Worm (Caenorhabditis elegans) whole organism, mixed stage, embryonic: ENCODE data around the gene lex-1.

Experiments
- M03D4.4 ChIP-seq: sonication (generic microtip); optimal IDR thresholded peaks from 2 replicates; lab custom pipeline; 2017; ENCODE audit warnings: mild to moderate bottlenecking, missing genetic modification characterization, missing compliant biosample characterization
- bed-3 ChIP-seq: fragments of 200-800 bp; sonication (Bioruptor generic); optimal IDR thresholded peaks from 3 replicates; lab custom pipeline; 2018; ENCODE audit warnings: mild to moderate bottlenecking, missing genetic modification characterization, moderate library complexity, missing compliant biosample characterization
- blmp-1 ChIP-seq: fragments of 150-350 bp; optimal IDR thresholded peaks from 2 replicates; lab custom pipeline; 2014; ENCODE audit warnings: missing biosample characterization, missing genetic modification characterization
- ceh-39 ChIP-seq: fragments of 150-350 bp; optimal IDR thresholded peaks from 2 replicates; lab custom pipeline; 2014; ENCODE audit warnings: missing biosample characterization, missing genetic modification characterization
- ceh-43 ChIP-seq: fragments of 200-800 bp; sonication (Bioruptor generic); optimal IDR thresholded peaks from 2 replicates; lab custom pipeline; 2018; ENCODE audit warnings: mild to moderate bottlenecking, missing genetic modification characterization, moderate library complexity, missing compliant biosample characterization
- ceh-83 ChIP-seq: fragments of 200-800 bp; sonication (Bioruptor generic); optimal IDR thresholded peaks from 2 replicates; lab custom pipeline; 2018; ENCODE audit warnings: mild to moderate bottlenecking, missing genetic modification characterization, missing compliant biosample characterization
- ces-1 ChIP-seq: fragments of 150-350 bp; optimal IDR thresholded peaks from 2 replicates; lab custom pipeline; 2014; ENCODE audit warnings: missing biosample characterization, missing genetic modification reagents, missing genetic modification characterization
- cnd-1 ChIP-seq: fragments of 200-800 bp; sonication (Bioruptor generic); optimal IDR thresholded peaks from 2 replicates; lab custom pipeline; 2018; ENCODE audit warnings: mild to moderate bottlenecking, missing genetic modification characterization, missing compliant biosample characterization
- drap-1 ChIP-seq: fragments of 200-800 bp; sonication (Bioruptor generic); optimal IDR thresholded peaks from 3 replicates; lab custom pipeline; 2018; ENCODE audit warnings: mild to moderate bottlenecking, missing genetic modification characterization, missing compliant biosample characterization
- elt-1 ChIP-seq: sonication (generic microtip); optimal IDR thresholded peaks from 2 replicates; lab custom pipeline; 2017; ENCODE audit warnings: missing genetic modification characterization, mild to moderate bottlenecking, missing compliant biosample characterization, antibody characterized with exemption, moderate library complexity, borderline replicate concordance; ENCODE audit not compliant: insufficient read depth
- elt-3 ChIP-seq: fragments of 150-350 bp; optimal IDR thresholded peaks from 2 replicates; lab custom pipeline; 2014; ENCODE audit warnings: missing biosample characterization, missing genetic modification characterization
- flh-1 ChIP-seq: fragments of 200-800 bp; sonication (Bioruptor generic); optimal IDR thresholded peaks from 2 replicates; lab custom pipeline; 2018; ENCODE audit warnings: mild to moderate bottlenecking, missing genetic modification characterization, moderate library complexity, missing compliant biosample characterization
- ham-2 ChIP-seq: fragments of 200-800 bp; sonication (Bioruptor generic); optimal IDR thresholded peaks from 2 replicates; lab custom pipeline; 2018; ENCODE audit warnings: mild to moderate bottlenecking, missing genetic modification characterization, missing compliant biosample characterization
- hlh-1 ChIP-seq: fragments of 150-350 bp; optimal IDR thresholded peaks from 2 replicates; lab custom pipeline; 2014; ENCODE audit warnings: missing biosample characterization, missing genetic modification reagents, missing genetic modification characterization
- lin-13 ChIP-seq: fragments of 150-350 bp; optimal IDR thresholded peaks from 2 replicates; lab custom pipeline; 2014; ENCODE audit warnings: missing biosample characterization, missing genetic modification characterization
- lin-32 ChIP-seq: fragments of 200-800 bp; sonication (Bioruptor generic); optimal IDR thresholded peaks from 2 replicates; lab custom pipeline; 2018; ENCODE audit warnings: mild to moderate bottlenecking, missing genetic modification characterization, missing compliant biosample characterization
- lsy-2 ChIP-seq: fragments of 150-350 bp; optimal IDR thresholded peaks from 2 replicates; lab custom pipeline; 2014; ENCODE audit warnings: missing biosample characterization, missing genetic modification characterization
- mab-5 ChIP-seq: fragments of 150-350 bp; optimal IDR thresholded peaks from 2 replicates; lab custom pipeline; 2014; ENCODE audit warnings: missing biosample characterization, missing genetic modification characterization
- mep-1 ChIP-seq: fragments of 150-350 bp; optimal IDR thresholded peaks from 2 replicates; lab custom pipeline; 2017; ENCODE audit warnings: missing biosample characterization, missing genetic modification reagents, missing genetic modification characterization, inconsistent platforms
- mls-2 ChIP-seq: sonication (generic microtip); optimal IDR thresholded peaks from 2 replicates; lab custom pipeline; 2016; ENCODE audit warnings: mild to moderate bottlenecking, missing genetic modification characterization, moderate library complexity, missing compliant biosample characterization
- nhr-12 ChIP-seq: fragments of 150-350 bp; optimal IDR thresholded peaks from 2 replicates; lab custom pipeline; 2014; ENCODE audit warnings: missing biosample characterization, missing genetic modification characterization
- nhr-2 ChIP-seq: fragments of 150-350 bp; optimal IDR thresholded peaks from 2 replicates; lab custom pipeline; 2014; ENCODE audit warnings: missing biosample characterization, missing genetic modification characterization
- nhr-237 ChIP-seq: fragments of 150-350 bp; optimal IDR thresholded peaks from 2 replicates; lab custom pipeline; 2014; ENCODE audit warnings: missing biosample characterization, missing genetic modification characterization
- nhr-28 ChIP-seq: fragments of 150-350 bp; optimal IDR thresholded peaks from 2 replicates; lab custom pipeline; 2014; ENCODE audit warnings: missing biosample characterization, missing genetic modification characterization
- nhr-76 ChIP-seq: sonication (generic microtip); optimal IDR thresholded peaks from 2 replicates; lab custom pipeline; 2017; ENCODE audit warnings: missing biosample characterization, missing genetic modification characterization
- pha-4 ChIP-seq: fragments of 150-350 bp; optimal IDR thresholded peaks from 2 replicates; lab custom pipeline; 2018; ENCODE audit warnings: missing biosample characterization, missing genetic modification reagents, missing genetic modification characterization
- sem-2 ChIP-seq: fragments of 200-800 bp; sonication (Bioruptor generic); optimal IDR thresholded peaks from 2 replicates; lab custom pipeline; 2018; ENCODE audit warnings: mild to moderate bottlenecking, missing genetic modification characterization, missing compliant biosample characterization
- snpc-4 ChIP-seq: fragments of 150-350 bp; optimal IDR thresholded peaks from 2 replicates; lab custom pipeline; 2014; ENCODE audit warnings: missing biosample characterization, missing genetic modification characterization
- sptf-1 ChIP-seq: sonication (generic microtip); optimal IDR thresholded peaks from 2 replicates; lab custom pipeline; 2017; ENCODE audit warnings: mild to moderate bottlenecking, missing genetic modification characterization, moderate library complexity, missing compliant biosample characterization
- tbx-8 ChIP-seq: fragments of 200-800 bp; sonication (Bioruptor generic); optimal IDR thresholded peaks from 2 replicates; lab custom pipeline; 2018; ENCODE audit warnings: mild to moderate bottlenecking, missing genetic modification characterization, moderate library complexity, missing compliant biosample characterization
- unc-120 ChIP-seq: sonication (generic microtip); optimal IDR thresholded peaks from 2 replicates; lab custom pipeline; 2017; ENCODE audit warnings: missing genetic modification characterization, missing compliant biosample characterization; ENCODE audit not compliant: poor library complexity, severe bottlenecking
- unc-39 ChIP-seq: fragments of 150-350 bp; optimal IDR thresholded peaks from 2 replicates; lab custom pipeline; 2014; ENCODE audit warnings: missing biosample characterization, missing genetic modification characterization
- unc-62 ChIP-seq: fragments of 150-350 bp; optimal IDR thresholded peaks from 2 replicates; lab custom pipeline; 2014; ENCODE audit warnings: missing biosample characterization, missing genetic modification reagents, missing genetic modification characterization
- zip-8 ChIP-seq: fragments of 150-350 bp; optimal IDR thresholded peaks from 2 replicates; lab custom pipeline; 2014; ENCODE audit warnings: missing biosample characterization, missing genetic modification characterization
- ztf-11 ChIP-seq: fragments of 150-350 bp; optimal IDR thresholded peaks from 2 replicates; lab custom pipeline; 2014; ENCODE audit warnings: missing biosample characterization, missing genetic modification characterization

Gene lex-1

DNA sequence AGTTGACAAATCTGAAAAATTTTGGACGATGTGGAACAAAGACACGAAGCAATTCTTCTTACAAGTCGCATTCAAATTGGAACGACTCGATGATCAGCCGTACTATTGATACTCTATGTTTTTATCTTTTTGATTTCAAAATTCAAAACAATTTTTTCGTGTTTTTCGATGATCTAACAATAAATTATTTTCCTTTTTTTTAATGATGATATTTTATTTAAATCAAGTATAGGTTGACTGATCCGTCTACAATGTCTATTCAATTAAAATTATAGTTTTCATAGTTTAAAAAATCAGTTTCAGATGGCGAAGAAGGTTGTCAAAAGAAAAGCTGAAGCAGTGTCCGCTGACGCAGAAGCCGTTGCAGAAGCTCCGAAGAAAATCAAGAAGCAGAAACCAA is 5.8 kb downstream of the lex-1 start, which contains the start of gene rbm-34:
TSS of gene rbm-34 (plus strand) at position 301 of the 400 bp plus-strand sequence.
- no peak for TF ChIP-seq nhr-28 (tag; lab: Kevin White, UChicago)
- TF ChIP-seq, all 35 proteins: peak for 0

DNA sequence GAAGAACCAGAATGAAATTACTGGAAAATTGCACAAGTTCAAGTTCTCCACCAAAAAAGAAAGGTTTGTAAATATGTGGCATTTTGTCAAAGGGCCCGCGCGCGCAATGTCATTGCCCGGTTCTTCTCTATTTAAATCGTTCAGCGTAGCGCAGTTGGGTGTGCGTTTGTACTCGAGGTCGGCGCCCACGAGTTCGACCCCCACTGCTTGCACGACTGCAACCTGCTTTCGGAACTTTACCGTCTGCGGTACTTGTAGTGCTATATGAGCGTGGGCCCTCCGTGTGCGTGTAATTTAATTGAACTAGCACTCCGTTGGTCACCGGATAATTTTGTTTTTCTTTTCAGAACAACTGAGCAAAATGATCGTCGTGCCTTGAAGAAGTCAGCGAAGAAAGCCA is 7.2 kb downstream of the lex-1 start:
- TF ChIP-seq mab-5 (tag; lab: Kevin White, UChicago) (no peak), pha-4 (tag; lab: Kevin White, UChicago) (peak; percentile 65), blmp-1 (tag; lab: Kevin White, UChicago) (no peak), elt-3 (tag; lab: Kevin White, UChicago) (no peak), snpc-4 (tag; lab: Kevin White, UChicago) (no peak), lsy-2 (no peak), lin-32 (GFP tag; lab: Kevin White, UChicago) (peak; percentile 68), mep-1 (no peak), ceh-39 (no peak), sem-2 (GFP tag; lab: Kevin White, UChicago) (peak; percentile 42), bed-3 (no peak), drap-1 (GFP tag; lab: Kevin White, UChicago) (peak; percentile 75), zip-8 (tag; lab: Kevin White, UChicago) (no peak), mls-2 (tag; lab: Kevin White, UChicago) (peak; percentile 84), unc-120 (tag; lab: Kevin White, UChicago) (peak; percentile 57), ces-1 (GFP tag; lab: Kevin White, UChicago) (no peak), ztf-11 (tag; lab: Kevin White, UChicago) (no peak), nhr-237 (tag; lab: Kevin White, UChicago) (no peak), tbx-8 (GFP tag; lab: Kevin White, UChicago) (peak; percentile 77), nhr-12 (tag; lab: Kevin White, UChicago) (no peak), cnd-1 (tag; lab: Kevin White, UChicago) (peak; percentile 77), hlh-1 (tag; lab: Kevin White, UChicago) (no peak), nhr-2 (tag; lab: Kevin White, UChicago) (no peak), M03D4.4 (peak; percentile 82), lin-13 (no peak), ceh-83 (GFP tag; lab: Kevin White, UChicago) (peak; percentile 80), unc-39 (tag; lab: Kevin White, UChicago) (no peak), ham-2 (GFP tag; lab: Kevin White, UChicago) (peak; percentile 88), sptf-1 (peak; percentile 83), nhr-76 (tag; lab: Kevin White, UChicago) (no peak), unc-62 (GFP tag; lab: Kevin White, UChicago) (no peak), nhr-28 (tag; lab: Kevin White, UChicago) (no peak), elt-1 (tag; lab: Kevin White, UChicago) (peak; percentile 23), flh-1 (GFP tag; lab: Kevin White, UChicago) (peak; percentile 25), ceh-43 (GFP tag; lab: Kevin White, UChicago) (peak; percentile 62)

DNA sequence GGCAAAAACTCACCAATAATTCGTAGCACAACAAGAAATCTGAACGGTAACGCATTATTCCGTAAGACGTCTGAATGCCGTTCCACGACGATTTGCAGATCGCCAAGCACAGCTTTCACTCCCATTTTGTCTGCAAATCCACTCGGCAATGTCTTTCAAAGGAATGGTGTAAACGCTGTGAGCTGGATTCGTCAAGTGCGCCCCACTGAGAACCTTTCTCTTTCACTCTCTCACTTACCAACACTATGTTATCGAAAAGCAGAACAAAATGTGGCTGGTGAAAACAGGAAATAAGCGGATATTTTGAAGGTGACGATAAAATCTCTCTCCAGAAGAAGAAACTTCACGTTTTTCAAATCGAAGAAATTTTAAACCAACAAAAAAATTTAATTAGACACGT is 9.6 kb downstream of the lex-1 start:
- TF ChIP-seq lin-13 (no peak), ham-2 (GFP tag; lab: Kevin White, UChicago) (peak; percentile 36), lsy-2 (peak; percentile 28), M03D4.4 (no peak), elt-3 (tag; lab: Kevin White, UChicago) (no peak), sptf-1 (no peak), nhr-2 (tag; lab: Kevin White, UChicago) (no peak), mep-1 (peak; percentile 35), nhr-76 (tag; lab: Kevin White, UChicago) (no peak), nhr-237 (tag; lab: Kevin White, UChicago) (peak; percentile 11), nhr-28 (tag; lab: Kevin White, UChicago) (no peak), elt-1 (tag; lab: Kevin White, UChicago) (no peak), blmp-1 (tag; lab: Kevin White, UChicago) (peak; percentile 58), hlh-1 (tag; lab: Kevin White, UChicago) (no peak)

DNA sequence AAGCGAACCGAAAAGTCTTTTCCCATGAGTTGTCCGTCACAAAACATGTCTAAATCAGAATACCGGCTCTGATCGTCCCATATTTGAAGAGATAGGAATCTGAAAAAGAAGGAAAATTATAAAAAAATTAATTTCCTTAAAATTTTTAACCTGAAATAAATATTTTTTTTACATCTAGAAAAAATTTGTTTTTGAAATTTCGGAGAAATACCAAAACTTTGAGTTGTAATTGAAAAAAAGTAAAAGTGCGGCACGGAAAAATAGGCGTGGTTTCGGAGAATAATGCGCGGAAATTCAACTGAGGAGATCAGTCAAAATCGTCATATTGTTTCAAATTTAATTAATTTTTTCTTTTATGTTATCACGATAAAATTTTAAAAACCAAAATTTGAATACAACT is 10.3 kb downstream of the lex-1 start, which contains the start of gene F11A10.6:
TSS of gene F11A10.6 (minus strand) at position 101 of the 400 bp plus-strand sequence.
- TF ChIP-seq flh-1 (GFP tag; lab: Kevin White, UChicago) (no peak), drap-1 (GFP tag; lab: Kevin White, UChicago) (no peak), ceh-83 (GFP tag; lab: Kevin White, UChicago) (no peak), nhr-76 (tag; lab: Kevin White, UChicago) (no peak), ztf-11 (tag; lab: Kevin White, UChicago) (no peak), elt-3 (tag; lab: Kevin White, UChicago) (no peak), nhr-237 (tag; lab: Kevin White, UChicago) (no peak), M03D4.4 (no peak), ceh-39 (no peak), ham-2 (GFP tag; lab: Kevin White, UChicago) (no peak), blmp-1 (tag; lab: Kevin White, UChicago) (no peak), elt-1 (tag; lab: Kevin White, UChicago) (no peak)
